Fruit fly (Drosophila melanogaster) whole organism, prepupa: ENCODE data around the gene Eip75B.

Experiments
- Blimp-1 ChIP-seq: fragments of 200-800 bp; sonication (Bioruptor generic); optimal IDR thresholded peaks from 3 replicates; lab custom pipeline; 2017; ENCODE audit warnings: missing biosample characterization, missing genetic modification characterization, mild to moderate bottlenecking, moderate library complexity, missing genetic modification reagents
- CG11762 ChIP-seq: fragments of 200-800 bp; sonication (Bioruptor generic); optimal IDR thresholded peaks from 3 replicates; lab custom pipeline; 2016; ENCODE audit warnings: missing biosample characterization, missing genetic modification characterization; ENCODE audit not compliant: insufficient read depth
- CG11902 ChIP-seq: fragments of 200-800 bp; sonication (Bioruptor generic); optimal IDR thresholded peaks from 3 replicates; lab custom pipeline; 2016; ENCODE audit warnings: missing biosample characterization, missing genetic modification characterization
- CG1621 ChIP-seq: fragments of 200-800 bp; sonication (Bioruptor generic); optimal IDR thresholded peaks from 3 replicates; lab custom pipeline; 2018; ENCODE audit warnings: missing biosample characterization, mild to moderate bottlenecking, missing genetic modification characterization
- CG16779 ChIP-seq: fragments of 200-800 bp; sonication (Bioruptor generic); optimal IDR thresholded peaks from 3 replicates; lab custom pipeline; 2017; ENCODE audit warnings: missing biosample characterization, mild to moderate bottlenecking, missing genetic modification characterization
- CG3032 ChIP-seq: fragments of 200-800 bp; optimal IDR thresholded peaks from 2 replicates; lab custom pipeline; 2019; ENCODE audit warnings: missing biosample characterization, mild to moderate bottlenecking, missing genetic modification characterization, moderate library complexity
- CG31627 ChIP-seq: fragments of 200-800 bp; sonication (Bioruptor generic); optimal IDR thresholded peaks from 3 replicates; lab custom pipeline; 2016; ENCODE audit warnings: missing biosample characterization, missing genetic modification characterization
- CG3919 ChIP-seq: fragments of 200-800 bp; sonication (Bioruptor generic); optimal IDR thresholded peaks from 3 replicates; lab custom pipeline; 2016; ENCODE audit warnings: missing biosample characterization, missing genetic modification characterization
- CG6792 ChIP-seq: fragments of 200-800 bp; sonication (Bioruptor generic); optimal IDR thresholded peaks from 3 replicates; lab custom pipeline; 2016; ENCODE audit warnings: missing biosample characterization, missing genetic modification characterization
- CG6808 ChIP-seq: fragments of 200-800 bp; sonication (Bioruptor generic); optimal IDR thresholded peaks from 3 replicates; lab custom pipeline; 2017; ENCODE audit warnings: missing biosample characterization, missing genetic modification characterization, mild to moderate bottlenecking, moderate library complexity, missing genetic modification reagents
- CG6854 ChIP-seq: fragments of 200-800 bp; sonication (Bioruptor generic); optimal IDR thresholded peaks from 2 replicates; lab custom pipeline; 2017; ENCODE audit warnings: missing biosample characterization, mild to moderate bottlenecking, missing genetic modification characterization
- CG8119 ChIP-seq: fragments of 200-800 bp; sonication (Bioruptor generic); IDR thresholded peaks from 3 replicates; pipeline ENCODE4 v1.3.6; 2022; ENCODE audit warnings: missing biosample characterization, missing genetic modification characterization
- CG9139 ChIP-seq: fragments of 200-800 bp; sonication (Bioruptor generic); optimal IDR thresholded peaks from 3 replicates; lab custom pipeline; 2017; ENCODE audit warnings: missing biosample characterization, mild to moderate bottlenecking, missing genetic modification characterization
- Eip75B ChIP-seq: fragments of 200-800 bp; sonication (Bioruptor generic); optimal IDR thresholded peaks from 3 replicates; lab custom pipeline; 2016; ENCODE audit warnings: missing biosample characterization, missing genetic modification characterization
- Eip78C ChIP-seq: fragments of 200-800 bp; sonication (Bioruptor generic); peaks from one replicate; lab custom pipeline; 2016; ENCODE audit warnings: missing biosample characterization, missing genetic modification characterization
- Eip93F ChIP-seq: fragments of 200-800 bp; sonication (Bioruptor generic); optimal IDR thresholded peaks from 2 replicates; lab custom pipeline; 2016; ENCODE audit warnings: missing biosample characterization, mild to moderate bottlenecking, missing genetic modification characterization
- Ets21C ChIP-seq: fragments of 200-800 bp; sonication (Bioruptor generic); optimal IDR thresholded peaks from 3 replicates; lab custom pipeline; 2016; ENCODE audit warnings: missing biosample characterization, missing genetic modification characterization
- Gug ChIP-seq: fragments of 200-800 bp; sonication (Bioruptor generic); IDR thresholded peaks from 2 replicates; pipeline ENCODE4 v1.3.6; 2022; ENCODE audit warnings: missing biosample characterization, missing genetic modification characterization
- Hr38 ChIP-seq: sonication (Bioruptor generic); optimal IDR thresholded peaks from 2 replicates; lab custom pipeline; 2016; ENCODE audit warnings: missing biosample characterization, missing genetic modification characterization
- Hr39 ChIP-seq: fragments of 200-800 bp; sonication (Bioruptor generic); optimal IDR thresholded peaks from 2 replicates; lab custom pipeline; 2016; ENCODE audit warnings: missing biosample characterization, missing genetic modification characterization
- Hr4 ChIP-seq: fragments of 200-800 bp; sonication (Bioruptor generic); optimal IDR thresholded peaks from 3 replicates; lab custom pipeline; 2016; ENCODE audit warnings: missing biosample characterization, missing genetic modification characterization
- Lpt ChIP-seq: fragments of 200-800 bp; sonication (Bioruptor generic); optimal IDR thresholded peaks from 3 replicates; lab custom pipeline; 2016; ENCODE audit warnings: missing biosample characterization, missing genetic modification characterization
- Met ChIP-seq: fragments of 200-800 bp; sonication (Bioruptor generic); optimal IDR thresholded peaks from 3 replicates; lab custom pipeline; 2016; ENCODE audit warnings: missing biosample characterization, missing genetic modification characterization
- OdsH ChIP-seq: fragments of 200-800 bp; sonication (Bioruptor generic); optimal IDR thresholded peaks from 3 replicates; lab custom pipeline; 2016; ENCODE audit warnings: missing biosample characterization, missing genetic modification characterization
- Sox102F ChIP-seq: fragments of 200-800 bp; sonication (Bioruptor generic); optimal IDR thresholded peaks from 2 replicates; lab custom pipeline; 2016; ENCODE audit warnings: missing biosample characterization, mild to moderate bottlenecking, missing genetic modification characterization
- Sox15 ChIP-seq: fragments of 200-800 bp; sonication (Bioruptor generic); optimal IDR thresholded peaks from 3 replicates; lab custom pipeline; 2016; ENCODE audit warnings: missing biosample characterization, missing genetic modification characterization
- achi ChIP-seq: fragments of 200-800 bp; sonication (Bioruptor generic); optimal IDR thresholded peaks from 3 replicates; lab custom pipeline; 2016; ENCODE audit warnings: missing biosample characterization, missing genetic modification characterization
- acj6 ChIP-seq: fragments of 200-800 bp; sonication (Bioruptor generic); optimal IDR thresholded peaks from 3 replicates; lab custom pipeline; 2016; ENCODE audit warnings: missing biosample characterization, missing genetic modification characterization
- cyc ChIP-seq: fragments of 200-800 bp; sonication (Bioruptor generic); optimal IDR thresholded peaks from 3 replicates; lab custom pipeline; 2016; ENCODE audit warnings: missing biosample characterization, missing genetic modification characterization
- dac ChIP-seq: fragments of 200-800 bp; sonication (Bioruptor generic); optimal IDR thresholded peaks from 2 replicates; lab custom pipeline; 2017; ENCODE audit warnings: missing biosample characterization, mild to moderate bottlenecking, missing genetic modification characterization
- eg ChIP-seq: fragments of 200-800 bp; sonication (Bioruptor generic); IDR thresholded peaks from 3 replicates; pipeline ENCODE4 v1.3.6; 2022; ENCODE audit warnings: missing biosample characterization, missing genetic modification characterization
- fd59A ChIP-seq: fragments of 200-800 bp; sonication (Bioruptor generic); optimal IDR thresholded peaks from 2 replicates; lab custom pipeline; 2017; ENCODE audit warnings: missing biosample characterization, mild to moderate bottlenecking, missing genetic modification characterization, missing genetic modification reagents
- fd85E ChIP-seq: fragments of 200-800 bp; sonication (Bioruptor generic); optimal IDR thresholded peaks from 3 replicates; lab custom pipeline; 2016; ENCODE audit warnings: missing biosample characterization, missing genetic modification characterization
- fkh ChIP-seq: fragments of 200-800 bp; sonication (Bioruptor generic); optimal IDR thresholded peaks from 3 replicates; lab custom pipeline; 2017; ENCODE audit warnings: missing biosample characterization, mild to moderate bottlenecking, missing genetic modification characterization, moderate library complexity
- lz ChIP-seq: fragments of 200-800 bp; sonication (Bioruptor generic); optimal IDR thresholded peaks from 3 replicates; lab custom pipeline; 2016; ENCODE audit warnings: missing biosample characterization, missing genetic modification characterization
- pdm3 ChIP-seq: fragments of 200-800 bp; sonication (Bioruptor generic); optimal IDR thresholded peaks from 3 replicates; lab custom pipeline; 2016; ENCODE audit warnings: missing biosample characterization, missing genetic modification characterization
- salr ChIP-seq, 2 experiments: fragments of 200-800 bp; sonication (Bioruptor generic); optimal IDR thresholded peaks; 3 replicates each; lab custom pipeline; 2016 to 2018; ENCODE audit warnings: missing biosample characterization in 2 of 2, missing genetic modification characterization in 2 of 2, mild to moderate bottlenecking in 1 of 2
- spab ChIP-seq: fragments of 200-800 bp; sonication (Bioruptor generic); optimal IDR thresholded peaks from 2 replicates; lab custom pipeline; 2017; ENCODE audit warnings: missing biosample characterization, mild to moderate bottlenecking, missing genetic modification characterization, missing genetic modification reagents
- svp ChIP-seq: fragments of 200-800 bp; sonication (Bioruptor generic); peaks from one replicate; lab custom pipeline; 2016; ENCODE audit warnings: missing biosample characterization, missing genetic modification characterization
- topi ChIP-seq: fragments of 200-800 bp; sonication (Bioruptor generic); optimal IDR thresholded peaks from 3 replicates; lab custom pipeline; 2016; ENCODE audit warnings: missing biosample characterization, missing genetic modification characterization
- vri ChIP-seq: fragments of 200-800 bp; sonication (Bioruptor generic); optimal IDR thresholded peaks from 3 replicates; lab custom pipeline; 2016; ENCODE audit warnings: missing biosample characterization, mild to moderate bottlenecking, missing genetic modification characterization

The Eip75B gene

DNA sequence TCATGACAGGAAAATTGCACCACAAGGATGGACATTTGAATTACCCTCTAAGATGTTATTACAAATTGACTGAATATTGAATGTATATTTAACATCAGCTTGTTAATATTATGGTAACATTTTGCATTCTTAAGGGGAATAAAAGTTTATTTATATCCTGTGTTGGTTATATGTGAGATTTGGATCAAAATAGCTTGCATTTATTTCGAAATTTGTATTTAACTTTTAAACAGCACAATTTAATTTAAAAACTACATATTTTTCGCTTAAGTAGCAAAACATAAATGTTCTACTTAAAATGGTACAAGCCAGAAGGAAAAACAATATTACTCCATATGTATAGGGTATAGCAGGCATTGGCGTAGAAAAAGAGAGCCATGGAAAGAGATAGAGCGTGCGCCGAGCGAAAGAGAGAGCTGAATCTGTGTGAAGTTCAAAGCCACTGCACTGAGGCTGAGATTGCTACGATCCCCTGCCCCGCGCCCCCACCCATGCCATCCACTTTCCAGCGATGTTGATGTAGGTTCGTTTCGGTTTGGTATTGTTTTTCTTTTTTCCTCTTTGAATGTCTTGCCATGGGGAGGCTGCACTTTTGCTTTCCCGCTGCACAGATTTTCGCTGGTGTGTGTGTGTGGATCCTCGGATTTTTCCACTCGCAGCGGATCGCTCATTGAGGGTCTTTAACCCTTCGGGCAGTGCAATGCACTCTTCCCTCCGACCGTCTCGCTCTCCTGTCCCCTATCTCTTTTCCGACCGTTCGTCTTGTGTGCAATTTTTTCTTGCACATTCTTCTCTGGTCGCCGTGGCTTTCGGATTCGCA, 59.2 kb downstream of the Eip75B start (continued):
- TF ChIP-seq CG16779, result peak; percentile 76
- TF ChIP-seq Eip78C, result peak; percentile 98
- peak; percentile 89 for TF ChIP-seq Eip75B (GFP tag; lab: Kevin White, UChicago)
- peak; percentile 86 for TF ChIP-seq achi (GFP tag; lab: Kevin White, UChicago)
- no peak for TF ChIP-seq Hr38 (GFP tag; lab: Kevin White, UChicago)
- peak; percentile 49 for TF ChIP-seq cyc
- TF ChIP-seq topi (GFP tag; lab: Kevin White, UChicago), result peak; percentile 74
- TF ChIP-seq Ets21C (GFP tag; lab: Kevin White, UChicago), result peak; percentile 41
- no peak for TF ChIP-seq fd85E
- TF ChIP-seq fd59A, result peak; percentile 90
- TF ChIP-seq CG6808 (GFP tag; lab: Kevin White, UChicago), result peak; percentile 88
- TF ChIP-seq, all 60 proteins: peak for 55

DNA sequence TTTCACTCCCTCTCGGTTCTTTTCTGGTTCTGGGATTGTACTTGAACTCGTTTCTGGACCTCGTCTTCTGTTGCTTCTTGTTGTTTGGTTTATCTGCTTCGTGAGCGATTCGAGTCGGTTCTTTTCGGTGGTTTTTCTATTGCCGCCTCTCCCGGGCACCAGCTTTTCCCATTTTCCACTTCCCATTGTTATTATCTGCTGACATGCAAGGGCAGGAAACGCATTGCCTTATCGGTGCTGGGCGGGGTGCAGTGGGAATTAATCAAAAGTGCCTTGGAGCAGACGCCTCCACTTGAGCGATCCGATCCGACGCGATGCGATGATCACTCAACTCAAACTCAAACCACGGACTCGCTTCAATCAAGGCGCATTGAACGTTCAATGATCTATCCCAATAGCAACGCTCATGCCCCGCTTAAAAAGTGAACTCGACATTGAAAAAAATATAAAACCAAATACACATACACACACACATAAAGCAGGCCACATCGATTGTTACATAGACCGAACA, 59.9 kb downstream of the Eip75B start:
- TF ChIP-seq svp (GFP tag; lab: Kevin White, UChicago) (peak; percentile 94), CG6808 (GFP tag; lab: Kevin White, UChicago) (no peak)

- TF ChIP-seq Met (GFP tag; lab: Kevin White, UChicago) (no peak), dac (no peak), Lpt (GFP tag; lab: Kevin White, UChicago) (no peak)
These were observed 60.7 kb downstream of the Eip75B start for dm6 chr3L:18003872-18004149.

DNA sequence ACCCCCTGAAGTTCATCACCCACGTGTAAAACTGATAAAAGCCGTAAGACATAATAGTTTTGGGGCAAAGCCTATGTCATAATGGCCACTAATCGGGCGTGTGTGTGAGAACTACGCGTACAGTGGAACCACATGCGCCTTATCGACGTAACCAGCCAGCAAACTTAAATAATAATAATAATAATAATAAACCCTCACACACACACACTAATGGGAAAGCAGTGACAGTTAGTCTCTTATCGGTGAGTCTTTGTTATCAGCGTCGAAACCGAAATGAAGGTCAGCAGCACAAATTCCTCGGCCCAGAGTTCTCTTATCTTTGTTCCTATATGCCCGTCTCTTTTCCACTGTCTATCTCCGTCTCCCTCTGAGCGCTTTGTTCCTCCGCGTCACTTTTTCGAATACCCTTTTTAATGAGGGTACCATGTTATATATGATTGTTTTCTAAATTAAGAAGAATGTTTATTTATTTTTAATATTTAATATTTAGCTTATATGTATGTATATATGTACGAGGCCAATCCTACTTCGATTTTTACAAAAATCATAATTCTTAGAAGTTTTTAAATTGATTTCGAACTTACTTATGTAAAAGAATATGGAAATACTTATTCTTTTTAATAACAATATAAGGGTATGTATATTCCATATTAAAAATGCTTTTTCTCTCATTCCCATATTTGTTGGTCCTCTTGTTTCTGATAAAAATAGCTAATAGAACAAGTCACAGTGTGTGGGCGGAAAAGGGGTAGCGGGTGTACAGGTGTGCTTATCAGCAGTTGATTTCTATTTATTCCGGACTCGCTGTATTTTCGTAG, 61.2 kb downstream of the Eip75B start:
- peak; percentile 56 for TF ChIP-seq CG3032 (tag; lab: Kevin White, UChicago)
- peak; percentile 18 for TF ChIP-seq CG6792 (GFP tag; lab: Kevin White, UChicago)
- no peak for TF ChIP-seq CG31627
- TF ChIP-seq Gug (GFP tag; lab: Robert Waterston, UW), result peak; percentile 33; the same call in 1 of the 2 replicates
- TF ChIP-seq pdm3, result no peak
- TF ChIP-seq acj6 (GFP tag; lab: Kevin White, UChicago), result peak; percentile 30
- peak; percentile 26 for TF ChIP-seq Hr4 (GFP tag; lab: Kevin White, UChicago)
- no peak for TF ChIP-seq Hr39 (GFP tag; lab: Kevin White, UChicago)
- peak; percentile 25 for TF ChIP-seq CG9139 (GFP tag; lab: Kevin White, UChicago)
- TF ChIP-seq CG3919, result peak; percentile 37
- no peak for TF ChIP-seq OdsH (GFP tag; lab: Kevin White, UChicago)
- 0 out of 3 replicates have a peak, but pooled peaks have one; percentile 48 for TF ChIP-seq eg
- peak; percentile 59 for TF ChIP-seq Eip75B (GFP tag; lab: Kevin White, UChicago)
- TF ChIP-seq CG8119 (GFP tag; lab: Robert Waterston, UW), result peak; percentile 42; the same call in 1 of the 3 replicates
- TF ChIP-seq vri, result peak; percentile 76
- TF ChIP-seq Sox15 (GFP tag; lab: Kevin White, UChicago), result no peak
- TF ChIP-seq svp (GFP tag; lab: Kevin White, UChicago), result peak; percentile 89
- peak; percentile 10 for TF ChIP-seq CG16779
- peak; percentile 30 for TF ChIP-seq fkh (GFP tag; lab: Kevin White, UChicago)
- peak; percentile 40 for TF ChIP-seq CG6808 (GFP tag; lab: Kevin White, UChicago)
- no peak for TF ChIP-seq CG11902 (GFP tag; lab: Kevin White, UChicago)
- no peak for TF ChIP-seq CG11762 (GFP tag; lab: Kevin White, UChicago)
- no peak for TF ChIP-seq fd59A
- peak; percentile 48 for TF ChIP-seq achi (GFP tag; lab: Kevin White, UChicago)
- TF ChIP-seq Ets21C (GFP tag; lab: Kevin White, UChicago), result no peak
- TF ChIP-seq CG6854 (GFP tag; lab: Kevin White, UChicago), result no peak
- peak; percentile 34 for TF ChIP-seq Lpt (GFP tag; lab: Kevin White, UChicago)
- peak; percentile 7 for TF ChIP-seq CG1621 (tag; lab: Kevin White, UChicago)
- peak; percentile 13 to 29 for TF ChIP-seq salr (GFP tag; optimal IDR thresholded peaks at IDR 0.05; lab: Kevin White, UChicago)
- no peak for TF ChIP-seq Blimp-1 (GFP tag; lab: Kevin White, UChicago)
- TF ChIP-seq Eip93F (GFP tag; lab: Kevin White, UChicago), result peak; percentile 63
- no peak for TF ChIP-seq Sox102F (GFP tag; lab: Kevin White, UChicago)
- no peak for TF ChIP-seq spab (GFP tag; lab: Kevin White, UChicago)
- TF ChIP-seq topi (GFP tag; lab: Kevin White, UChicago), result no peak
- TF ChIP-seq lz, result no peak
